Fruit fly (Drosophila melanogaster) whole organism, wandering third instar larva: ENCODE measurements around the gene Drsl1.

Experiments
- Abd-B ChIP-seq: fragments of >200 bp; optimal IDR thresholded peaks from 2 replicates; lab custom pipeline; 2017; ENCODE audit warnings: missing biosample characterization, missing genetic modification characterization
- CG32264 ChIP-seq: fragments of 200-800 bp; sonication (Bioruptor generic); optimal IDR thresholded peaks from 2 replicates; lab custom pipeline; 2016; ENCODE audit warnings: missing biosample characterization, missing genetic modification characterization
- CG9705 ChIP-seq: fragments of 200-800 bp; sonication (Bioruptor generic); optimal IDR thresholded peaks from 2 replicates; lab custom pipeline; 2018; ENCODE audit warnings: missing biosample characterization, mild to moderate bottlenecking, missing genetic modification characterization
- CrebA ChIP-seq: fragments of 200-800 bp; sonication (Bioruptor generic); optimal IDR thresholded peaks from 2 replicates; lab custom pipeline; 2016; ENCODE audit warnings: missing biosample characterization, mild to moderate bottlenecking, missing genetic modification characterization, borderline replicate concordance
- Dfd ChIP-seq: fragments of >200 bp; optimal IDR thresholded peaks from 2 replicates; lab custom pipeline; 2017; ENCODE audit warnings: missing biosample characterization, missing genetic modification characterization
- Dif ChIP-seq: fragments of 200-275, 200-300 bp; sonication (Bioruptor generic); optimal IDR thresholded peaks from 2 replicates; lab custom pipeline; 2018; ENCODE audit warnings: missing biosample characterization, missing genetic modification characterization; ENCODE audit not compliant: partially characterized antibody
- GATAd ChIP-seq: sonication (Bioruptor generic); optimal IDR thresholded peaks from 2 replicates; lab custom pipeline; 2016; ENCODE audit warnings: missing biosample characterization, missing genetic modification characterization
- HLH106 ChIP-seq: fragments of 200-800 bp; optimal IDR thresholded peaks from 3 replicates; lab custom pipeline; 2019; ENCODE audit warnings: missing biosample characterization, mild to moderate bottlenecking, missing genetic modification characterization, moderate library complexity
- Hnf4 ChIP-seq: fragments of 200-800 bp; sonication (Bioruptor generic); optimal IDR thresholded peaks from 2 replicates; lab custom pipeline; 2016; ENCODE audit warnings: missing biosample characterization, mild to moderate bottlenecking, missing genetic modification characterization
- Hr78 ChIP-seq: fragments of >200 bp; optimal IDR thresholded peaks from 2 replicates; lab custom pipeline; 2017; ENCODE audit warnings: missing biosample characterization, missing genetic modification characterization
- Hr83 ChIP-seq: fragments of 200-300 bp; sonication (Bioruptor generic); optimal IDR thresholded peaks from 2 replicates; lab custom pipeline; 2016; ENCODE audit warnings: missing biosample characterization, mild to moderate bottlenecking, missing genetic modification characterization, moderate library complexity; ENCODE audit not compliant: poor library complexity, severe bottlenecking
- Jra ChIP-seq: sonication (Bioruptor generic); optimal IDR thresholded peaks from 2 replicates; lab custom pipeline; 2016; ENCODE audit warnings: missing biosample characterization, missing genetic modification characterization
- Mio ChIP-seq: sonication (Bioruptor generic); optimal IDR thresholded peaks from 2 replicates; lab custom pipeline; 2016; ENCODE audit warnings: missing biosample characterization, missing genetic modification characterization
- Myc ChIP-seq: fragments of >200 bp; optimal IDR thresholded peaks from 2 replicates; lab custom pipeline; 2017
- N ChIP-seq: fragments of >200 bp; optimal IDR thresholded peaks from 2 replicates; lab custom pipeline; 2018; ENCODE audit warnings: missing biosample characterization, missing external identifiers, missing genetic modification characterization
- OdsH ChIP-seq: fragments of 200-800 bp; sonication (Bioruptor generic); optimal IDR thresholded peaks from 2 replicates; lab custom pipeline; 2016; ENCODE audit warnings: missing biosample characterization, mild to moderate bottlenecking, missing genetic modification characterization
- Rel ChIP-seq, 2 experiments: fragments of 200-800 bp; sonication (Bioruptor generic) in 1 of 2; optimal IDR thresholded peaks; 2 replicates in 1 of 2; 3 replicates in 1 of 2; lab custom pipeline; 2016 to 2019; ENCODE audit warnings: mild to moderate bottlenecking in 2 of 2, missing biosample characterization in 2 of 2, missing genetic modification characterization in 2 of 2, moderate library complexity in 1 of 2
- Sp1 ChIP-seq: fragments of 200-800 bp; sonication (Bioruptor generic); optimal IDR thresholded peaks from 3 replicates; lab custom pipeline; 2019; ENCODE audit warnings: missing biosample characterization, mild to moderate bottlenecking, missing genetic modification characterization, moderate library complexity
- Vsx2 ChIP-seq: fragments of 200-300, 225-300 bp; sonication (Bioruptor generic); optimal IDR thresholded peaks from 2 replicates; lab custom pipeline; 2018; ENCODE audit warnings: missing biosample characterization, missing genetic modification characterization; ENCODE audit not compliant: partially characterized antibody
- br ChIP-seq: fragments of 200-800 bp; sonication (Bioruptor generic); optimal IDR thresholded peaks from 2 replicates; lab custom pipeline; 2016; ENCODE audit warnings: missing biosample characterization, missing genetic modification characterization
- brk ChIP-seq: fragments of 200-800 bp; sonication (Bioruptor generic); optimal IDR thresholded peaks from 2 replicates; lab custom pipeline; 2016; ENCODE audit warnings: missing biosample characterization, mild to moderate bottlenecking, missing genetic modification characterization
- dl ChIP-seq, 2 experiments: fragments of 175-275, 200-275 bp in 1 of 2; fragments of 200-275 bp in 1 of 2; sonication (Bioruptor generic); optimal IDR thresholded peaks; lab custom pipeline; 2018; ENCODE audit warnings: mild to moderate bottlenecking in 2 of 2, missing biosample characterization in 2 of 2, missing genetic modification characterization in 2 of 2, moderate library complexity in 2 of 2; ENCODE audit not compliant: partially characterized antibody in 2 of 2, insufficient read depth in 1 of 2
- dmrt93B ChIP-seq: fragments of 200-800 bp; sonication (Bioruptor generic); optimal IDR thresholded peaks from 2 replicates; lab custom pipeline; 2018; ENCODE audit warnings: missing biosample characterization, mild to moderate bottlenecking, missing genetic modification characterization
- dsf ChIP-seq: sonication (Bioruptor generic); optimal IDR thresholded peaks from 2 replicates; lab custom pipeline; 2016; ENCODE audit warnings: missing biosample characterization, missing genetic modification characterization, borderline replicate concordance
- ey ChIP-seq: fragments of 200-800 bp; sonication (Bioruptor generic); optimal IDR thresholded peaks from 2 replicates; lab custom pipeline; 2016; ENCODE audit warnings: missing biosample characterization, missing genetic modification characterization
- foxo ChIP-seq, 2 experiments: fragments of 200-800 bp; sonication (Bioruptor generic); optimal IDR thresholded peaks; 2 replicates in 1 of 2; 3 replicates in 1 of 2; lab custom pipeline; 2016 to 2017; ENCODE audit warnings: missing biosample characterization in 2 of 2, missing genetic modification characterization in 2 of 2
- fru ChIP-seq: fragments of 200-800 bp; sonication (Bioruptor generic); optimal IDR thresholded peaks from 3 replicates; lab custom pipeline; 2016; ENCODE audit warnings: missing biosample characterization, mild to moderate bottlenecking, missing genetic modification characterization
- h ChIP-seq: fragments of 200-800 bp; sonication (Bioruptor generic); optimal IDR thresholded peaks from 3 replicates; lab custom pipeline; 2016; ENCODE audit warnings: missing biosample characterization, mild to moderate bottlenecking, missing genetic modification characterization
- jim ChIP-seq: fragments of 175-275, 200-325 bp; sonication (Bioruptor generic); optimal IDR thresholded peaks from 2 replicates; lab custom pipeline; 2016; ENCODE audit warnings: missing biosample characterization, mild to moderate bottlenecking, missing genetic modification characterization
- lola ChIP-seq: fragments of >200 bp; optimal IDR thresholded peaks from 2 replicates; lab custom pipeline; 2017; ENCODE audit warnings: missing biosample characterization, missing genetic modification characterization
- pan ChIP-seq: fragments of >200 bp; optimal IDR thresholded peaks from 2 replicates; lab custom pipeline; 2017
- psq ChIP-seq: fragments of 200-800 bp; sonication (Bioruptor generic); optimal IDR thresholded peaks from 3 replicates; lab custom pipeline; 2017; ENCODE audit warnings: missing biosample characterization, mild to moderate bottlenecking, missing genetic modification characterization, moderate library complexity
- rgr ChIP-seq: fragments of 200-800 bp; sonication (Bioruptor generic); optimal IDR thresholded peaks from 3 replicates; lab custom pipeline; 2016; ENCODE audit warnings: missing biosample characterization, mild to moderate bottlenecking, missing genetic modification characterization
- sage ChIP-seq: fragments of 200-800 bp; sonication (Bioruptor generic); optimal IDR thresholded peaks from 2 replicates; lab custom pipeline; 2016; ENCODE audit warnings: missing biosample characterization, mild to moderate bottlenecking, missing genetic modification characterization
- sv ChIP-seq: fragments of 200-800 bp; sonication (Bioruptor generic); optimal IDR thresholded peaks from 3 replicates; lab custom pipeline; 2016; ENCODE audit warnings: missing biosample characterization, missing genetic modification characterization
- tai ChIP-seq: sonication (Bioruptor generic); optimal IDR thresholded peaks from 2 replicates; lab custom pipeline; 2016; ENCODE audit warnings: missing biosample characterization, missing genetic modification characterization
- usp ChIP-seq: fragments of >200 bp; optimal IDR thresholded peaks from 2 replicates; lab custom pipeline; 2017; ENCODE audit warnings: missing biosample characterization, missing genetic modification characterization
- woc ChIP-seq: sonication (Bioruptor generic); optimal IDR thresholded peaks from 2 replicates; lab custom pipeline; 2016; ENCODE audit warnings: missing biosample characterization, mild to moderate bottlenecking, missing genetic modification characterization

Drsl1 gene

DNA sequence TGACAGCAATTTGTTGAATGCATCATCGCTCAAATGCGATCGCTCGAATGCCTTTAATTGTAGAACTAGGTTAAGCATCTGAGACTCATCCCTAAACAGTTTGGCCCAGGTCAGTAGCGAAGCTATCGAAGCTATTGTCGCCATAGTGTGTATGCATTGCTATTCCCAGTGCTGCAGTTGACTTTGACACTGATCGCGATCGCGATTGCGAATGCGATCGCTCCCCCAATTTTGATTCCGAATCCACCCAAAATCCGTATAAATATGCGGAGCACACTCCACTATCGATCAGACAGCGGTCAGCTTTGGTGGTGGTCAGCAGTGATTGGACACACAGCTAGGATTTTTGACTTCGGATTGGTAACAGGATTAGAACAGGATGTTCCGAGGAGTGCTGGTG is 5.8 kb downstream of the Drsl1 start, which contains the start of gene CG14961:
Gene CG14961, plus strand, starts transcription at position 301 of the 400 bp plus-strand sequence.
- TF ChIP-seq jim (no peak), h (GFP tag; lab: Kevin White, UChicago) (no peak), Jra (GFP tag; lab: Kevin White, UChicago) (no peak), br (GFP tag; lab: Kevin White, UChicago) (no peak), dmrt93B (GFP tag; lab: Kevin White, UChicago) (no peak), Rel (GFP tag; optimal IDR thresholded peaks at IDR 0.05; lab: Kevin White, UChicago) (no peak), Rel (tag; optimal IDR thresholded peaks at IDR 0.05; lab: Kevin White, UChicago) (no peak), HLH106 (tag; lab: Kevin White, UChicago) (no peak), Dfd (GFP tag; lab: Kevin White, UChicago) (no peak), Hr78 (no peak), dl (GFP tag; optimal IDR thresholded peaks at IDR 0.05; lab: Kevin White, UChicago; ENCODE audit: insufficient read depth in 1 of 2, partially characterized antibody in 2 of 2) (no peak), OdsH (GFP tag; lab: Kevin White, UChicago) (no peak), Hnf4 (GFP tag; lab: Kevin White, UChicago) (no peak), usp (GFP tag; lab: Kevin White, UChicago) (no peak), CG9705 (no peak), sage (GFP tag; lab: Kevin White, UChicago) (no peak), N (no peak), ey (no peak), Mio (GFP tag; lab: Kevin White, UChicago) (no peak), lola (GFP tag; lab: Kevin White, UChicago) (no peak)

dm6 chr3L:3328771-3329170 is 6.8 kb downstream of the Drsl1 start, which contains the start of gene Strip:
Strip (minus strand) TSS chr3L:3328871.
- TF ChIP-seq CG9705 = no peak
- no peak for TF ChIP-seq pan (lab: Kevin White, UChicago)
- no peak for TF ChIP-seq usp (GFP tag; lab: Kevin White, UChicago)
- TF ChIP-seq CG32264 (GFP tag; lab: Kevin White, UChicago) = no peak

DNA sequence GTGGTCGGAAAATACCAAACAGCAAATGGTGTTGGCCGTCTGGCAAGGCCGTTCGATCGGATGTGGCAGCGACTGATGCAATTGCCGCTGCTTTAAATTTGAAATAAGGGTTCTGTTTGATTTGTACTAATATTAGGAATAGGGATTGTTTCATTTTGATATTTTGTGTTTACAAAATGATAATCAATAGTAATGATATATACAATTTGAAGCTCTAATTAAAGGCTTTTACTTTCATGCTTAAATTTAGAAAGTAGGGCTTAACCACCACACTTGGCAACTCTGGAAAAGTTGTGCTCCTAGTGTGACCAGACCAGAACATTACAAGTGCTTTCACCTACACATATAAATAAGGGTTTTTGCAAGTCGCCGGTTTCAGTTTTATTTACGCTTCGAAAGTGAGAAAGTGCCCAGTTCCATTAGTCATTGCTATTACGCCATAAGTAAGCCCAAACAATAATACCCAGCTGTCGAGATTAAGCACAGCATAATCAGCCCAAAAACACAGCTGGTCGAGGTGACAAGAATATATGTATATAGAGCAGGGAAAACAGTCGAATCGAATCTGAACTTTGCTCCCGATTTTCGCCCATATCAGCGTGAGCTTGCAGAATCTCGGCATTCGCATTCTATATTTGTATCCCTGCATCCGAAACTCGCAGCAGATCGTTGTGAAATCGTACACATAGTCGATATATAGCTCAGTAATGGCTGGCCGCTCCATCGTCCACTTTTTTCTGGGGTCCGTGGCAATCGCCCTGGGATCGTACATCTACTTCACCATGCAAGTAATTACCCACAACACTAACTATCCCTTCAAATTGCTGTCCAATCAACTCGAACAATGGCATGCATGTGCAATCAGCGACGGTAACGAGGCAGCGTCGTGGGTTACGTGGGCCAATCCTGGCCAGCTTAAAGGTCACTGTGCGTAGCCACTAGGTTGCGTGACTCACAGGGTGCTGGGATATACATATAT is 9.4 kb downstream of the Drsl1 start, which contains the start of gene Gtpx:
Gene Gtpx, plus strand, starts transcription at position 341 of the 979 bp plus-strand sequence.
- TF ChIP-seq CG9705 = peak; percentile 56
- peak; percentile 57 for TF ChIP-seq ey
- no peak for TF ChIP-seq pan (lab: Kevin White, UChicago)
- TF ChIP-seq OdsH (GFP tag; lab: Kevin White, UChicago) = no peak
- no peak for TF ChIP-seq Hr78
- TF ChIP-seq dsf = no peak
- TF ChIP-seq Dfd (GFP tag; lab: Kevin White, UChicago) = no peak
- no peak for TF ChIP-seq woc (GFP tag; lab: Kevin White, UChicago)
- TF ChIP-seq sage (GFP tag; lab: Kevin White, UChicago) = no peak
- peak; percentile 73 for TF ChIP-seq Hr83 (GFP tag; lab: Kevin White, UChicago)
- TF ChIP-seq CrebA (GFP tag; lab: Kevin White, UChicago) = no peak
- TF ChIP-seq dl (GFP tag; optimal IDR thresholded peaks at IDR 0.05; lab: Kevin White, UChicago; ENCODE audit: insufficient read depth in 1 of 2, partially characterized antibody in 2 of 2) = no peak
- peak; percentile 35 for TF ChIP-seq fru (GFP tag; lab: Kevin White, UChicago)
- TF ChIP-seq CG32264 (GFP tag; lab: Kevin White, UChicago) = no peak
- TF ChIP-seq tai (GFP tag; lab: Kevin White, UChicago) = no peak
- TF ChIP-seq rgr (GFP tag; lab: Kevin White, UChicago) = peak; percentile 43
- TF ChIP-seq Myc (lab: Kevin White, UChicago) = peak; percentile 76
- TF ChIP-seq Vsx2 (GFP tag; lab: Kevin White, UChicago) = no peak
- TF ChIP-seq foxo (GFP tag; optimal IDR thresholded peaks at IDR 0.05; lab: Kevin White, UChicago) = peak in 1 of 2 experiments; percentile 68
- no peak for TF ChIP-seq Jra (GFP tag; lab: Kevin White, UChicago)
- peak; percentile 25 for TF ChIP-seq sv (GFP tag; lab: Kevin White, UChicago)
- no peak for TF ChIP-seq Dif (GFP tag; lab: Kevin White, UChicago)
- TF ChIP-seq psq (GFP tag; lab: Kevin White, UChicago) = peak; percentile 37
- TF ChIP-seq GATAd (GFP tag; lab: Kevin White, UChicago) = no peak
- no peak for TF ChIP-seq brk (GFP tag; lab: Kevin White, UChicago)
- TF ChIP-seq HLH106 (tag; lab: Kevin White, UChicago) = peak; percentile 59
- TF ChIP-seq dmrt93B (GFP tag; lab: Kevin White, UChicago) = no peak
- peak; percentile 66 for TF ChIP-seq h (GFP tag; lab: Kevin White, UChicago)
- no peak for TF ChIP-seq Rel (GFP tag; optimal IDR thresholded peaks at IDR 0.05; lab: Kevin White, UChicago)
- peak; percentile 70 for TF ChIP-seq Rel (tag; optimal IDR thresholded peaks at IDR 0.05; lab: Kevin White, UChicago)
- no peak for TF ChIP-seq usp (GFP tag; lab: Kevin White, UChicago)
- TF ChIP-seq Mio (GFP tag; lab: Kevin White, UChicago) = no peak
- TF ChIP-seq Abd-B (GFP tag; lab: Kevin White, UChicago) = no peak
- TF ChIP-seq N = no peak
- TF ChIP-seq lola (GFP tag; lab: Kevin White, UChicago) = no peak
- TF ChIP-seq Sp1 (GFP tag; lab: Kevin White, UChicago) = peak; percentile 47
- peak; percentile 78 for TF ChIP-seq Hnf4 (GFP tag; lab: Kevin White, UChicago)
- no peak for TF ChIP-seq jim
- peak; percentile 32 for TF ChIP-seq br (GFP tag; lab: Kevin White, UChicago)
